Worm (Caenorhabditis elegans) whole organism, midembryonic: ENCODE measurements around the gene K05G3.2.

Experiments used
- T22C8.4 ChIP-seq: fragments of 200-800 bp; sonication (Bioruptor generic); IDR thresholded peaks from 2 replicates; pipeline ENCODE4 v1.3.6; 2022; ENCODE audit warnings: missing genetic modification characterization, missing compliant biosample characterization
- cog-1 ChIP-seq: sonication (generic microtip); optimal IDR thresholded peaks from 2 replicates; lab custom pipeline; 2016; ENCODE audit warnings: missing genetic modification characterization, missing compliant biosample characterization
- flt-1 ChIP-seq: fragments of 200-800 bp; sonication (Bioruptor generic); IDR thresholded peaks from 2 replicates; pipeline ENCODE4 v1.3.6; 2022; ENCODE audit warnings: missing genetic modification characterization, missing compliant biosample characterization
- klf-2 ChIP-seq: fragments of 200-800 bp; sonication (Bioruptor generic); conservative IDR thresholded peaks from 2 replicates; pipeline ENCODE4 v1.3.6; 2022; ENCODE audit warnings: missing genetic modification reagents, missing genetic modification characterization, missing compliant biosample characterization
- med-1 ChIP-seq: sonication (generic microtip); optimal IDR thresholded peaks from 2 replicates; lab custom pipeline; 2017; ENCODE audit warnings: missing genetic modification characterization, mild to moderate bottlenecking, missing compliant biosample characterization, antibody characterized with exemption, missing genetic modification reagents; ENCODE audit not compliant: insufficient read depth
- ref-1 ChIP-seq: fragments of 200-800 bp; sonication (Bioruptor generic); conservative IDR thresholded peaks from 2 replicates; pipeline ENCODE4 v1.3.6; 2022; ENCODE audit warnings: missing genetic modification reagents, missing genetic modification characterization, missing compliant biosample characterization
- tab-1 ChIP-seq: fragments of 200-800 bp; sonication (Bioruptor generic); IDR thresholded peaks from 2 replicates; pipeline ENCODE4 v1.3.6; 2022; ENCODE audit warnings: missing genetic modification characterization, missing compliant biosample characterization
- ztf-23 ChIP-seq: fragments of 200-800 bp; sonication (Bioruptor generic); IDR thresholded peaks from 2 replicates; pipeline ENCODE4 v1.3.6; 2022; ENCODE audit warnings: missing genetic modification reagents, missing genetic modification characterization, missing compliant biosample characterization
- ztf-29 ChIP-seq: fragments of 200-800 bp; sonication (Bioruptor generic); IDR thresholded peaks from 2 replicates; pipeline ENCODE4 v1.3.6; 2022; ENCODE audit warnings: missing genetic modification reagents, missing genetic modification characterization, missing compliant biosample characterization

DNA sequence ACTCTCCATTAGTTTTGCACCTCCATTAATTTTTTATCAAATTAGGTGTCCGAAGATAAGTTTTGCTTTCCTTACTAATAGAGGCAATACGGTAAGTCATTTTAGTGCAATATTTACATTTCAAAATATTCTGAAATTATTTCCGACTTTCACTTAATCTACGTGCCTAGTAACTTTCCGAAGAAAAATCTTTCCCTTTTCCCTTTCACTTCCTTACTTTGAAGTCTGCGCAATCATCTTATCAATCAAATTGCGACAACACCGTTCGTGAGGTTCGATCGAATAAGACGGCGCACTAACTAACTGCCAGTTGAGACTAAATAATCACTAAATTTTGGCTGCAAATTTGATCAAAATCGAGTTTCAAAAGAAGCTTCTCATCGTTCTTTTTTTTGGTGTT, 39.1 kb downstream of the K05G3.2 start:
- TF ChIP-seq ztf-29 (GFP tag; lab: Robert Waterston, UW), result no peak
- no peak for TF ChIP-seq klf-2 (GFP tag; lab: Robert Waterston, UW)
- TF ChIP-seq ref-1 (GFP tag; lab: Robert Waterston, UW), result no peak
- no peak for TF ChIP-seq ztf-23
- TF ChIP-seq flt-1 (GFP tag; lab: Robert Waterston, UW), result no peak
- TF ChIP-seq cog-1 (tag; lab: Kevin White, UChicago), result no peak
- TF ChIP-seq T22C8.4 (GFP tag; lab: Robert Waterston, UW), result no peak
- TF ChIP-seq tab-1 (GFP tag; lab: Robert Waterston, UW), result no peak
- TF ChIP-seq med-1 (GFP tag; lab: Kevin White, UChicago), result no peak
